Worm (Caenorhabditis elegans): ENCODE measurements around the gene miga-1.

DNA sequence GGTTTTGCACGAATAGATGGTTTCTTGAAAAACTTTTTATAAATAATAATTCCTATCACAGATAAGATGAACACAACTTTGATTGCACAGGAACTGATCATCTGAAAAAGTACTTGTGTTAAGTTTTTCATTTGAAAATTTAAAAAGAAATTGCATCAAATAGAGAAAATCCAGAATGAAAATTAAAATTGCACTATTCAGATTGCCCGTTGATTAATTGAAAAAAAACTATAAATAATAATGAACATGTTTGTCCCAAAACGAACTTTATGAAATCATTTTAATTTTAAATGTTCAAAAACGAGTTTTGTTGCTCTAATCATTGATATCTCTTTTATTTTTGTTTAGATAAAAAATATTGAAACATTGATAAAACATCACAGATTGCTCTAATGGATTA, 16.6 kb upstream of the miga-1 start, which contains the start of gene cdr-3:
- TF ChIP-seq unc-62 (GFP tag; optimal IDR thresholded peaks at IDR 0.05) (no peak), nhr-76 (tag; optimal IDR thresholded peaks at IDR 0.05) (no peak), lin-32 (GFP tag; optimal IDR thresholded peaks at IDR 0.05) (no peak), sem-2 (GFP tag; optimal IDR thresholded peaks at IDR 0.05) (no peak), sptf-1 (tag; optimal IDR thresholded peaks at IDR 0.05) (no peak), drap-1 (GFP tag; optimal IDR thresholded peaks at IDR 0.05) (no peak), unc-39 (tag; optimal IDR thresholded peaks at IDR 0.05) (no peak)

Data from whole organism, mixed stage, embryonic.